Fruit fly (Drosophila melanogaster) whole organism, embryonic: Measurements from ENCODE around the gene CG1979.

Experiments
- Bdp1 ChIP-seq: fragments of 200-800 bp; sonication (Bioruptor generic); optimal IDR thresholded peaks from 3 replicates; lab custom pipeline; 2016; ENCODE audit warnings: missing biosample characterization, missing genetic modification characterization
- CG10366 ChIP-seq: fragments of 200-800 bp; sonication (Bioruptor generic); IDR thresholded peaks from 2 replicates; pipeline ENCODE4 v1.3.6; 2022; ENCODE audit warnings: missing biosample characterization, missing genetic modification characterization
- CG10431 ChIP-seq: fragments of 200-800 bp; sonication (Bioruptor generic); optimal IDR thresholded peaks from 3 replicates; lab custom pipeline; 2018; ENCODE audit warnings: missing biosample characterization, mild to moderate bottlenecking, missing genetic modification characterization
- CG11696 ChIP-seq: fragments of 200-800 bp; sonication (Bioruptor generic); IDR thresholded peaks from 2 replicates; pipeline ENCODE4 v1.3.6; 2022; ENCODE audit warnings: missing biosample characterization, missing genetic modification characterization
- CG12155 ChIP-seq: fragments of 200-800 bp; sonication (Bioruptor generic); optimal IDR thresholded peaks from 3 replicates; lab custom pipeline; 2016; ENCODE audit warnings: missing biosample characterization, missing genetic modification characterization
- CG12299 ChIP-seq: fragments of 200-800 bp; sonication (Bioruptor generic); optimal IDR thresholded peaks from 2 replicates; lab custom pipeline; 2018; ENCODE audit warnings: missing biosample characterization, mild to moderate bottlenecking, missing genetic modification characterization
- CG13424 ChIP-seq: fragments of 200-800 bp; sonication (Bioruptor generic); optimal IDR thresholded peaks from 2 replicates; lab custom pipeline; 2019; ENCODE audit warnings: missing biosample characterization, mild to moderate bottlenecking, missing genetic modification characterization, moderate library complexity
- CG14050 ChIP-seq: fragments of 200-800 bp; sonication (Bioruptor generic); IDR thresholded peaks from 3 replicates; pipeline ENCODE4 v1.3.6; 2022; ENCODE audit warnings: missing biosample characterization, missing genetic modification characterization
- CG14441 ChIP-seq: fragments of 200-800 bp; sonication (Bioruptor generic); IDR thresholded peaks from 2 replicates; pipeline ENCODE4 v1.3.6; 2022; ENCODE audit warnings: missing biosample characterization, missing genetic modification characterization
- CG1529 ChIP-seq: fragments of 200-800 bp; sonication (Bioruptor generic); optimal IDR thresholded peaks from 3 replicates; lab custom pipeline; 2018; ENCODE audit warnings: missing biosample characterization, missing genetic modification characterization
- CG2199 ChIP-seq: fragments of 200-800 bp; sonication (Bioruptor generic); IDR thresholded peaks from 3 replicates; pipeline ENCODE4 v1.3.6; 2022; ENCODE audit warnings: missing biosample characterization, missing genetic modification characterization
- CG2712 ChIP-seq: fragments of 200-800 bp; optimal IDR thresholded peaks from 3 replicates; lab custom pipeline; 2019; ENCODE audit warnings: missing biosample characterization, mild to moderate bottlenecking, missing genetic modification characterization, moderate library complexity
- CG30403 ChIP-seq: fragments of 200-800 bp; sonication (Bioruptor generic); optimal IDR thresholded peaks from 3 replicates; lab custom pipeline; 2016; ENCODE audit warnings: missing biosample characterization, missing genetic modification characterization
- CG32532 ChIP-seq: fragments of 200-800 bp; sonication (Bioruptor generic); IDR thresholded peaks from 2 replicates; pipeline ENCODE4 v1.3.6; 2022; ENCODE audit warnings: missing biosample characterization, missing genetic modification characterization
- CG32772 ChIP-seq: fragments of 200-800 bp; sonication (Bioruptor generic); IDR thresholded peaks from 2 replicates; pipeline ENCODE4 v1.3.6; 2022; ENCODE audit warnings: missing biosample characterization, missing genetic modification characterization
- CG34224 ChIP-seq: fragments of 200-800 bp; sonication (Bioruptor generic); IDR thresholded peaks from 3 replicates; pipeline ENCODE4 v1.3.6; 2022; ENCODE audit warnings: missing biosample characterization, missing genetic modification characterization; ENCODE audit not compliant: partially characterized antibody
- CG3838 ChIP-seq: fragments of 200-800 bp; sonication (Bioruptor generic); optimal IDR thresholded peaks from 3 replicates; lab custom pipeline; 2016; ENCODE audit warnings: missing biosample characterization, missing genetic modification characterization
- CG8089 ChIP-seq: fragments of 200-800 bp; sonication (Bioruptor generic); optimal IDR thresholded peaks from 3 replicates; lab custom pipeline; 2016; ENCODE audit warnings: missing biosample characterization, missing genetic modification characterization
- CG9609 ChIP-seq: fragments of 200-800 bp; sonication (Bioruptor generic); optimal IDR thresholded peaks from 3 replicates; lab custom pipeline; 2016; ENCODE audit warnings: missing biosample characterization, missing genetic modification characterization
- D19B ChIP-seq: fragments of 200-800 bp; sonication (Bioruptor generic); optimal IDR thresholded peaks from 2 replicates; lab custom pipeline; 2017; ENCODE audit warnings: missing biosample characterization, mild to moderate bottlenecking, missing genetic modification characterization
- ERR ChIP-seq: fragments of 200-800 bp; sonication (Bioruptor generic); optimal IDR thresholded peaks from 2 replicates; lab custom pipeline; 2016; ENCODE audit warnings: missing biosample characterization, missing genetic modification characterization
- GATAe ChIP-seq: fragments of 200-800 bp; sonication (Bioruptor generic); conservative IDR thresholded peaks from 2 replicates; pipeline ENCODE4 v1.3.6; 2022; ENCODE audit warnings: missing biosample characterization, missing genetic modification characterization
- Hey ChIP-seq: fragments of 200-800 bp; sonication (Bioruptor generic); optimal IDR thresholded peaks from 3 replicates; lab custom pipeline; 2018; ENCODE audit warnings: missing biosample characterization, mild to moderate bottlenecking, missing genetic modification characterization
- Lim3 ChIP-seq: fragments of 200-800 bp; sonication (Bioruptor generic); IDR thresholded peaks from 2 replicates; pipeline ENCODE4 v1.3.6; 2022; ENCODE audit warnings: missing biosample characterization, missing genetic modification characterization
- MBD-R2 ChIP-seq: fragments of 200-800 bp; sonication (Bioruptor generic); IDR thresholded peaks from 2 replicates; pipeline ENCODE4 v1.3.6; 2022; ENCODE audit warnings: missing biosample characterization, missing genetic modification characterization
- Pdp1 ChIP-seq, 2 experiments: fragments of 200-800 bp; sonication (Bioruptor generic); optimal IDR thresholded peaks; 3 replicates each; lab custom pipeline; 2016; ENCODE audit warnings: missing biosample characterization in 2 of 2, missing genetic modification characterization in 2 of 2, mild to moderate bottlenecking in 1 of 2, moderate library complexity in 1 of 2
- Six4 ChIP-seq: fragments of 200-800 bp; sonication (Bioruptor generic); optimal IDR thresholded peaks from 2 replicates; lab custom pipeline; 2016; ENCODE audit warnings: missing biosample characterization, missing genetic modification characterization
- Xrp1 ChIP-seq: fragments of 200-800 bp; sonication (Bioruptor generic); IDR thresholded peaks from 2 replicates; pipeline ENCODE4 v1.3.6; 2022; ENCODE audit warnings: missing biosample characterization, missing genetic modification characterization
- abd-A ChIP-seq: fragments of 200-800 bp; sonication (Bioruptor generic); optimal IDR thresholded peaks from 3 replicates; lab custom pipeline; 2019; ENCODE audit warnings: missing biosample characterization, mild to moderate bottlenecking, missing genetic modification characterization, moderate library complexity
- btn ChIP-seq: fragments of 200-800 bp; sonication (Bioruptor generic); optimal IDR thresholded peaks from 2 replicates; lab custom pipeline; 2016; ENCODE audit warnings: missing biosample characterization, missing genetic modification characterization
- crc ChIP-seq: fragments of 200-800 bp; sonication (Bioruptor generic); optimal IDR thresholded peaks from 2 replicates; lab custom pipeline; 2016; ENCODE audit warnings: missing biosample characterization, missing genetic modification characterization
- fd102C ChIP-seq: fragments of 200-800 bp; sonication (Bioruptor generic); optimal IDR thresholded peaks from 2 replicates; lab custom pipeline; 2018; ENCODE audit warnings: missing biosample characterization, mild to moderate bottlenecking, missing genetic modification characterization, moderate library complexity
- fru ChIP-seq: fragments of >200 bp; optimal IDR thresholded peaks from 2 replicates; lab custom pipeline; 2017
- gem ChIP-seq: fragments of 200-800 bp; sonication (Bioruptor generic); optimal IDR thresholded peaks from 2 replicates; lab custom pipeline; 2019; ENCODE audit warnings: missing biosample characterization, mild to moderate bottlenecking, missing genetic modification characterization, moderate library complexity
- gsb ChIP-seq: fragments of 200-800 bp; sonication (Bioruptor generic); IDR thresholded peaks from 2 replicates; pipeline ENCODE4 v1.3.6; 2022; ENCODE audit warnings: missing biosample characterization, missing genetic modification characterization
- ham ChIP-seq: fragments of 200-800 bp; sonication (Bioruptor generic); IDR thresholded peaks from 2 replicates; pipeline ENCODE4 v1.3.6; 2022; ENCODE audit warnings: missing biosample characterization, missing genetic modification characterization
- hkb ChIP-seq, 2 experiments: fragments of 200-800 bp in 1 of 2; fragments of >200 bp in 1 of 2; sonication (Bioruptor generic) in 1 of 2; IDR thresholded peaks in 1 of 2; optimal IDR thresholded peaks in 1 of 2; 2 replicates each; pipeline versions ENCODE4 v1.3.6 to Lab custom; 2017 to 2022; ENCODE audit warnings: missing biosample characterization in 1 of 2, missing genetic modification characterization in 1 of 2
- lab ChIP-seq: fragments of 200-800 bp; sonication (Bioruptor generic); optimal IDR thresholded peaks from 3 replicates; lab custom pipeline; 2017; ENCODE audit warnings: missing biosample characterization, missing genetic modification characterization, mild to moderate bottlenecking, moderate library complexity, missing genetic modification reagents
- lmd ChIP-seq: fragments of 200-800 bp; sonication (Bioruptor generic); IDR thresholded peaks from 2 replicates; pipeline ENCODE4 v1.3.6; 2022; ENCODE audit warnings: missing biosample characterization, missing genetic modification characterization
- prd ChIP-seq, 3 experiments: fragments of >200 bp in 2 of 3; fragments of 200-800 bp in 1 of 3; sonication (Bioruptor generic) in 1 of 3; optimal IDR thresholded peaks in 2 of 3; IDR thresholded peaks in 1 of 3; 2 replicates in 2 of 3; 3 replicates in 1 of 3; pipeline versions ENCODE4 v1.3.6 to Lab custom; 2017 to 2022; ENCODE audit warnings: missing biosample characterization in 1 of 3, missing genetic modification characterization in 1 of 3
- ranshi ChIP-seq: fragments of 200-800 bp; sonication (Bioruptor generic); IDR thresholded peaks from 2 replicates; pipeline ENCODE4 v1.3.6; 2022; ENCODE audit warnings: missing biosample characterization, missing genetic modification characterization
- rib ChIP-seq: fragments of 200-800 bp; sonication (Bioruptor generic); IDR thresholded peaks from 2 replicates; pipeline ENCODE4 v1.3.6; 2022; ENCODE audit warnings: missing biosample characterization, missing genetic modification characterization
- seq ChIP-seq: fragments of 200-800 bp; sonication (Bioruptor generic); IDR thresholded peaks from 2 replicates; pipeline ENCODE4 v1.3.6; 2022; ENCODE audit warnings: missing biosample characterization, missing genetic modification characterization
- sna ChIP-seq: fragments of 200-800 bp; sonication (Bioruptor generic); IDR thresholded peaks from 2 replicates; pipeline ENCODE4 v1.3.6; 2022; ENCODE audit warnings: missing biosample characterization, missing genetic modification characterization; ENCODE audit not compliant: partially characterized antibody
- sr ChIP-seq: fragments of 200-800 bp; sonication (Bioruptor generic); IDR thresholded peaks from 3 replicates; pipeline ENCODE4 v1.3.6; 2022; ENCODE audit warnings: missing biosample characterization, missing genetic modification characterization
- trem ChIP-seq: fragments of 200-800 bp; optimal IDR thresholded peaks from 3 replicates; lab custom pipeline; 2019; ENCODE audit warnings: missing biosample characterization, mild to moderate bottlenecking, missing genetic modification characterization, moderate library complexity
- vvl ChIP-seq: fragments of 200-800 bp; sonication (Bioruptor generic); IDR thresholded peaks from 2 replicates; pipeline ENCODE4 v1.3.6; 2022; ENCODE audit warnings: missing biosample characterization, missing genetic modification characterization
- zen2 ChIP-seq: fragments of 200-800 bp; sonication (Bioruptor generic); IDR thresholded peaks from 3 replicates; pipeline ENCODE4 v1.3.6; 2022; ENCODE audit warnings: missing biosample characterization, missing genetic modification characterization; ENCODE audit not compliant: partially characterized antibody

The CG1979 gene

DNA sequence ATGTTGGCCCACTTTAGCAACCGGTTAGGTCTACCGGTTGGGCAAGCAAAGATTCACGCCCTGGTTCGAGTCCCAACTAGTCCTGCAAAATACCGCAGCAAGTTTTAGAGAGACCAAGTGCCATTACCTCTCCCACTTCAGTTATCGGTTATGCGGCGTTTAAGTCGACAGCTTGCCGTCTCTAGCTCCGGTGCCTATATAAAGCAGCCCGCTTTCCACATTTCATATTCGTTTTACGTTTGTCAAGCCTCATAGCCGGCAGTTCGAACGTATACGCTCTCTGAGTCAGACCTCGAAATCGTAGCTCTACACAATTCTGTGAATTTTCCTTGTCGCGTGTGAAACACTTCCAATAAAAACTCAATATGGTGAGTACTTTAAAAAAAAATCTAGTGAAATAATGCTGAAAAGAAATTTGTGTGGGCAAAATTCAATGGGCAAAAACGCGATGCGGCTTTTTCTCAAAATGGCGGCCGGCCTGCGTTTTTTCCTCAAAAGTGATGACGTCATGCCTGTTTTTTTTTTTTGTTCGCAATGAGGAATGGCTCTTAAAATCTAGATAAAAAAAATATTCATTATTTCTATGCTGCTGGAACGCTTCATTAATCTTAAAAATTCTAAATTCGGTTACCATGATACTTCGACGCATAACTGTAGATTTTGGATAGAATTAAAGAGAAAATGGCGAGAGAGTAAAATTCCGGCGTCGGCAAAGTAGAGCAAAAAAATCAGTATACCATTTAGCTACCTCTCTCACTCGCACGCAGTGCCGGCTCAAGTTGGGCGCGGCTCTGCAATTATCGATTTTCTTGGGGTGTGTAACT is 32.2 kb downstream of the CG1979 start, which contains the start of gene alphaTub84B (continued):
- 0 out of 2 replicates have a peak, but pooled peaks have one; percentile 31 for TF ChIP-seq Xrp1 (GFP tag; lab: Robert Waterston, UW)
- peak; percentile 67 for TF ChIP-seq btn (GFP tag; lab: Kevin White, UChicago)
- peak; percentile 51; the same call in 1 of the 2 replicates for TF ChIP-seq CG32772 (GFP tag; lab: Robert Waterston, UW)
- TF ChIP-seq lab: peak; percentile 83
- TF ChIP-seq CG11696 (GFP tag; lab: Robert Waterston, UW): peak; percentile 28; the same call in 1 of the 2 replicates
- TF ChIP-seq CG2712 (tag; lab: Kevin White, UChicago): peak; percentile 56
- TF ChIP-seq CG14050: peak; percentile 25; the same call in 1 of the 3 replicates
- peak; percentile 44; the same call in 1 of the 2 replicates for TF ChIP-seq ranshi (GFP tag; lab: Robert Waterston, UW)
- TF ChIP-seq CG9609 (GFP tag; lab: Kevin White, UChicago): peak; percentile 3
- no peak for TF ChIP-seq ham (GFP tag; lab: Robert Waterston, UW)
- peak; percentile 39 for TF ChIP-seq gem (tag; lab: Kevin White, UChicago)
- TF ChIP-seq CG10431 (GFP tag; lab: Kevin White, UChicago): peak; percentile 75
- no peak for TF ChIP-seq fru (lab: Kevin White, UChicago)
- TF ChIP-seq gsb (GFP tag; lab: Robert Waterston, UW): peak; percentile 60
- no peak for TF ChIP-seq CG30403 (GFP tag; lab: Kevin White, UChicago)
- peak; percentile 88 for TF ChIP-seq vvl
- TF ChIP-seq CG10366: no peak
- TF ChIP-seq zen2: peak; percentile 40; the same call in 1 of the 3 replicates
- TF ChIP-seq sna (GFP tag; lab: Robert Waterston, UW): no peak
- TF ChIP-seq CG12155 (GFP tag; lab: Kevin White, UChicago): peak; percentile 29
- peak; percentile 44; the same call in 1 of the 2 replicates for TF ChIP-seq seq
- TF ChIP-seq lmd (GFP tag; lab: Robert Waterston, UW): peak; percentile 10; the same call in 1 of the 2 replicates
- peak; percentile 64 for TF ChIP-seq trem (tag; lab: Kevin White, UChicago)
- peak; percentile 46; the same call in 1 of the 2 replicates for TF ChIP-seq CG14441 (GFP tag; lab: Robert Waterston, UW)
- peak; percentile 74 for TF ChIP-seq rib
- TF ChIP-seq CG13424 (tag; lab: Kevin White, UChicago): no peak
- peak; percentile 6 for TF ChIP-seq Six4 (GFP tag; lab: Kevin White, UChicago)
- peak; percentile 61 for TF ChIP-seq Bdp1
- peak; percentile 69 for TF ChIP-seq ERR (GFP tag; lab: Kevin White, UChicago)
- peak; percentile 85; the same call in 2 of the 3 replicates for TF ChIP-seq CG2199 (GFP tag; lab: Robert Waterston, UW)
- TF ChIP-seq CG34224 (GFP tag; lab: Robert Waterston, UW): peak; percentile 38; the same call in 2 of the 3 replicates
- TF ChIP-seq abd-A (tag; lab: Kevin White, UChicago): peak; percentile 9
- TF ChIP-seq Lim3 (GFP tag; lab: Robert Waterston, UW): no peak
- TF ChIP-seq Pdp1 (GFP tag; optimal IDR thresholded peaks at IDR 0.05; lab: Kevin White, UChicago): peak; percentile 63 to 79
- TF ChIP-seq Hey: peak; percentile 43
- peak; percentile 49 for TF ChIP-seq MBD-R2 (GFP tag; lab: Robert Waterston, UW)
- TF ChIP-seq sr (GFP tag; lab: Robert Waterston, UW): peak; percentile 82; the same call in 2 of the 3 replicates
- no peak for TF ChIP-seq D19B (GFP tag; lab: Kevin White, UChicago)
- TF ChIP-seq CG12299 (tag; lab: Kevin White, UChicago): peak; percentile 31
- TF ChIP-seq hkb (optimal IDR thresholded peaks at IDR 0.05; lab: Kevin White, UChicago): peak; percentile 52
- TF ChIP-seq hkb (GFP tag; IDR thresholded peaks at IDR 0.05; lab: Robert Waterston, UW): peak; percentile 82
- peak; percentile 19 for TF ChIP-seq crc (GFP tag; lab: Kevin White, UChicago)
- TF ChIP-seq GATAe (GFP tag; lab: Robert Waterston, UW): no peak
- peak; percentile 51 for TF ChIP-seq CG32532 (GFP tag; lab: Robert Waterston, UW)
- no peak for TF ChIP-seq prd (optimal IDR thresholded peaks at IDR 0.05; lab: Kevin White, UChicago)
- TF ChIP-seq prd (GFP tag; IDR thresholded peaks at IDR 0.05; lab: Robert Waterston, UW): peak; percentile 23; the same call in 1 of the 3 replicates
- peak; percentile 72 for TF ChIP-seq CG8089 (GFP tag; lab: Kevin White, UChicago)
- TF ChIP-seq CG3838: no peak
- TF ChIP-seq CG1529: peak; percentile 34
- peak; percentile 69 for TF ChIP-seq fd102C (GFP tag; lab: Kevin White, UChicago)
